Fruit fly (Drosophila melanogaster): Measurements from ENCODE around the gene cwo.

- TF ChIP-seq psq (optimal IDR thresholded peaks at IDR 0.05) = no peak
- no peak for TF ChIP-seq h (optimal IDR thresholded peaks at IDR 0.05)
These were observed 37.1 kb upstream of the cwo start for dm6 chr3R:10350741-10351629.
